Fruit fly (Drosophila melanogaster): ENCODE results near the gene CG43703.

CG43703 gene

DNA sequence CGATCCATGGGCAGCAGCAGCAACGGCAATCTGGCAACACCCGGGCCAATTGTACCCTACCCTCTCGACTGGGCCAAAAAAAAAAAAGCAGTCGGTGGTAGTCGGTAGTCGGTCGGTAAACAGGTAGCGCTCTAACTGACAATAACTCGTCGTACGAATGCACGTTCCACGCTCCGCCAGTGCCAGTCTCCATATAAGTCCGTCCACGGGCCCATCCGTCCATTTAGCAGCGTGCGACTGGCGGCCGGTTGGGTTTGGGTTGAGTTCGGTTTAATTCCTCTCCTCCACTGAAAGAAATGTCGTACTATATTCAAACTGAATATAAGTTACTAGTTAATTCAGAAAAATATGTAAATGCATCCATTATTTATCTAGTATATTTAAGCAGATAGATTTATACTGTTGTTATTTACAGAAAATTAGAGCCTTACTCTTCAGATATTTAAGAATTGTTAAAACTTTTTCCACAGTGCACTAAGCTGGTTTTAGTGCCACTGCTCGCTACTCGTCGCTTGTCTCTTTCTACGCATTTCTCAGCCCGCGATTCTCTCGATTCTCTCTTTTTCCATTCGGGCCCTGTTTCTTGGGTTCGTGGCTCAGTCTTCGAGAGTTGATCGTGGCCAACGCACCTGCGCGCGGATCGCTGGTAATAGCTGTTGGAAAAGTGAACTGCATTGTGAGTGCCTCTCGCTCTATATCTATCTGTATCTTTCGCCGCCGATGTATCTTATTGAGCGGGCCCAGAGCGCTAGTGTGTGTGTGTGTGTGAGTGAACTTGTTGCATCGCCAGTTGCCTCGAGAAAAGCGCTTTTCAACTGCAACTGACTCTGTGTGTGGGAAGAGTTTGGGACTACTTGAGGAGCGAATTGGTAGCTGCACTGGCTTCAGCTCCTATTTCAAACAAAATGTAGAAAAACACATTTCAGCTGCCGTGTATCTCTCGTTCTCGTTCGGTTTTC, 6.1 kb downstream of the CG43703 start, which contains the start of gene bowl (continued):
- peak; percentile 90 for TF ChIP-seq trem (tag; optimal IDR thresholded peaks at IDR 0.05)
- peak; percentile 86 for TF ChIP-seq pros (GFP tag; optimal IDR thresholded peaks at IDR 0.05)
- peak; percentile 90 for TF ChIP-seq CG3065 (GFP tag; optimal IDR thresholded peaks at IDR 0.05)
- peak; percentile 94 for TF ChIP-seq grau (tag; optimal IDR thresholded peaks at IDR 0.05)
- TF ChIP-seq YL-1 (GFP tag; optimal IDR thresholded peaks at IDR 0.05): peak; percentile 70
- TF ChIP-seq CG10147 (GFP tag; optimal IDR thresholded peaks at IDR 0.05): peak; percentile 83
- peak; percentile 96 for TF ChIP-seq H2.0 (GFP tag; IDR thresholded peaks at IDR 0.05)
- TF ChIP-seq CG5245 (GFP tag; optimal IDR thresholded peaks at IDR 0.05): peak; percentile 85
- TF ChIP-seq CG3726 (GFP tag; IDR thresholded peaks at IDR 0.05): peak; percentile 96
- TF ChIP-seq MTF-1 (GFP tag; optimal IDR thresholded peaks at IDR 0.05; ENCODE audit: borderline replicate concordance): peak; percentile 59
- TF ChIP-seq Xrp1 (GFP tag; IDR thresholded peaks at IDR 0.05): peak; percentile 99
- TF ChIP-seq pum (GFP tag; optimal IDR thresholded peaks at IDR 0.05): peak; percentile 89
- TF ChIP-seq Stat92E (GFP tag; optimal IDR thresholded peaks at IDR 0.05): peak in 2 of 3 experiments; percentile 38 to 84
- TF ChIP-seq mld (GFP tag; IDR thresholded peaks at IDR 0.05; ENCODE audit: partially characterized antibody): no peak
- TF ChIP-seq lab (GFP tag; optimal IDR thresholded peaks at IDR 0.05): peak; percentile 93
- TF ChIP-seq CG7928 (GFP tag; optimal IDR thresholded peaks at IDR 0.05): peak; percentile 70
- peak; percentile 91 for TF ChIP-seq lbe (GFP tag; optimal IDR thresholded peaks at IDR 0.05)
- peak; percentile 95 for TF ChIP-seq CG10366 (GFP tag; IDR thresholded peaks at IDR 0.05)
- peak; percentile 94 for TF ChIP-seq CG14441 (GFP tag; IDR thresholded peaks at IDR 0.05)
- peak; percentile 97 for TF ChIP-seq oc (tag; optimal IDR thresholded peaks at IDR 0.05)
- TF ChIP-seq aop (GFP tag; IDR thresholded peaks at IDR 0.05): no peak
- peak; percentile 86 for TF ChIP-seq ac (GFP tag; optimal IDR thresholded peaks at IDR 0.05)
- peak; percentile 97 for TF ChIP-seq CG32767 (GFP tag; IDR thresholded peaks at IDR 0.05)
- no peak for TF ChIP-seq unc-4 (GFP tag; IDR thresholded peaks at IDR 0.05; ENCODE audit: partially characterized antibody)
- TF ChIP-seq Dp (GFP tag; optimal IDR thresholded peaks at IDR 0.05): no peak
- peak; percentile 75 for TF ChIP-seq eyg (GFP tag; optimal IDR thresholded peaks at IDR 0.05)
- TF ChIP-seq en (GFP tag; optimal IDR thresholded peaks at IDR 0.05): peak; percentile 82
- TF ChIP-seq Sin3A (optimal IDR thresholded peaks at IDR 0.05): no peak
- peak; percentile 86 for TF ChIP-seq HmgZ (tag; optimal IDR thresholded peaks at IDR 0.05)
- TF ChIP-seq shn (GFP tag; optimal IDR thresholded peaks at IDR 0.05): peak; percentile 79
- peak; percentile 95 for TF ChIP-seq CG2875 (GFP tag; optimal IDR thresholded peaks at IDR 0.05)
- peak; percentile 50 for TF ChIP-seq CG31365 (tag; optimal IDR thresholded peaks at IDR 0.05)
- peak; percentile 25 for TF ChIP-seq Sry-β (GFP tag; optimal IDR thresholded peaks at IDR 0.05)
- TF ChIP-seq CG13296 (GFP tag; optimal IDR thresholded peaks at IDR 0.05): peak; percentile 86
- peak; percentile 86 for TF ChIP-seq CG8944 (GFP tag; optimal IDR thresholded peaks at IDR 0.05)
- peak; percentile 44; the same call in 1 of the 3 replicates for TF ChIP-seq Opbp (GFP tag; IDR thresholded peaks at IDR 0.05; ENCODE audit: partially characterized antibody)
- peak; percentile 92 for TF ChIP-seq Aef1 (GFP tag; IDR thresholded peaks at IDR 0.05)
- peak; percentile 94 for TF ChIP-seq gce (GFP tag; IDR thresholded peaks at IDR 0.05)
- peak; percentile 97 for TF ChIP-seq Hr3 (GFP tag; optimal IDR thresholded peaks at IDR 0.05)
- TF ChIP-seq NC2α (GFP tag; optimal IDR thresholded peaks at IDR 0.05): peak; percentile 86
- TF ChIP-seq CoRest (tag; optimal IDR thresholded peaks at IDR 0.05): peak; percentile 92
- peak; percentile 94 for TF ChIP-seq CG4617 (GFP tag; optimal IDR thresholded peaks at IDR 0.05; ENCODE audit: borderline replicate concordance)
- TF ChIP-seq Camta (GFP tag; optimal IDR thresholded peaks at IDR 0.05): peak; percentile 96
- peak; percentile 97 for TF ChIP-seq seq (GFP tag; IDR thresholded peaks at IDR 0.05)
- peak; percentile 86 for TF ChIP-seq Rx (GFP tag; IDR thresholded peaks at IDR 0.05)
- TF ChIP-seq CG15514 (GFP tag; optimal IDR thresholded peaks at IDR 0.05): peak; percentile 75
- peak; percentile 90 for TF ChIP-seq CG8089 (GFP tag; optimal IDR thresholded peaks at IDR 0.05)
- TF ChIP-seq Myb (GFP tag; optimal IDR thresholded peaks at IDR 0.05): peak; percentile 79

All from whole organism, embryonic.